Fruit fly (Drosophila melanogaster): ENCODE data around the gene Elo68beta.

The Elo68beta gene

dm6 chr3L:11093046-11093520 lies 8.4 kb downstream of the Elo68beta start, which contains the start of gene JIL-1 (continued):
- TF ChIP-seq Hand (GFP tag; optimal IDR thresholded peaks at IDR 0.05) (no peak), HLH54F (GFP tag; optimal IDR thresholded peaks at IDR 0.05) (peak; percentile 69), seq (GFP tag; IDR thresholded peaks at IDR 0.05) (no peak), CG2129 (GFP tag; IDR thresholded peaks at IDR 0.05; ENCODE audit: partially characterized antibody) (peak; percentile 78), Side (GFP tag; optimal IDR thresholded peaks at IDR 0.05) (no peak), disco-r (GFP tag; optimal IDR thresholded peaks at IDR 0.05) (no peak), CG13123 (GFP tag; optimal IDR thresholded peaks at IDR 0.05) (peak; percentile 39), dpn (GFP tag; optimal IDR thresholded peaks at IDR 0.05) (peak; percentile 58 to 60), CG10959 (GFP tag; IDR thresholded peaks at IDR 0.05) (peak; percentile 56), D (optimal IDR thresholded peaks at IDR 0.05) (no peak), D (GFP tag; optimal IDR thresholded peaks at IDR 0.05) (peak; percentile 1), eve (GFP tag; optimal IDR thresholded peaks at IDR 0.05) (peak in 1 of 2 experiments; percentile 46), CG12155 (GFP tag; optimal IDR thresholded peaks at IDR 0.05) (peak; percentile 68), D19A (tag; optimal IDR thresholded peaks at IDR 0.05) (no peak), chn (GFP tag; optimal IDR thresholded peaks at IDR 0.05) (peak; percentile 50), CG6654 (GFP tag; optimal IDR thresholded peaks at IDR 0.05) (no peak), ind (GFP tag; optimal IDR thresholded peaks at IDR 0.05) (peak; percentile 64), Oli (tag; optimal IDR thresholded peaks at IDR 0.05) (peak; percentile 35), CG16815 (GFP tag; optimal IDR thresholded peaks at IDR 0.05) (peak; percentile 57), bsh (GFP tag; optimal IDR thresholded peaks at IDR 0.05) (peak in 1 of 2 experiments; percentile 31), btn (GFP tag; optimal IDR thresholded peaks at IDR 0.05) (no peak), Elba2 (GFP tag; optimal IDR thresholded peaks at IDR 0.05) (peak; percentile 40), CG16813 (GFP tag; IDR thresholded peaks at IDR 0.05; ENCODE audit: partially characterized antibody) (peak; percentile 89), CG11085 (GFP tag; IDR thresholded peaks at IDR 0.05) (peak; percentile 76), CG4707 (GFP tag; optimal IDR thresholded peaks at IDR 0.05) (peak; percentile 25), Max (GFP tag; optimal IDR thresholded peaks at IDR 0.05) (peak; percentile 67), CG4730 (GFP tag; IDR thresholded peaks at IDR 0.05) (peak; percentile 50), CG4854 (GFP tag; optimal IDR thresholded peaks at IDR 0.05) (peak; percentile 48), CG17361 (GFP tag; IDR thresholded peaks at IDR 0.05) (peak; percentile 61), CG3847 (GFP tag; IDR thresholded peaks at IDR 0.05) (peak; percentile 96), crp (GFP tag; optimal IDR thresholded peaks at IDR 0.05) (peak in 1 of 2 experiments; percentile 64), CG5180 (GFP tag; optimal IDR thresholded peaks at IDR 0.05) (no peak), CG31388 (GFP tag; optimal IDR thresholded peaks at IDR 0.05) (no peak), maf-S (GFP tag; optimal IDR thresholded peaks at IDR 0.05) (no peak), sd (tag; optimal IDR thresholded peaks at IDR 0.05) (no peak), pho (GFP tag; optimal IDR thresholded peaks at IDR 0.05) (peak; percentile 55), sens (GFP tag) (peak; percentile 84), chif (GFP tag; optimal IDR thresholded peaks at IDR 0.05) (peak; percentile 2 to 20), CG6813 (GFP tag; optimal IDR thresholded peaks at IDR 0.05) (no peak), amos (GFP tag; IDR thresholded peaks at IDR 0.05; ENCODE audit: partially characterized antibody) (peak; percentile 92), Atf3 (GFP tag; optimal IDR thresholded peaks at IDR 0.05) (no peak), kni (GFP tag; optimal IDR thresholded peaks at IDR 0.05) (no peak), Dbx (GFP tag; IDR thresholded peaks at IDR 0.05) (peak; percentile 93), rib (GFP tag; IDR thresholded peaks at IDR 0.05) (peak; percentile 50), CG3281 (GFP tag; optimal IDR thresholded peaks at IDR 0.05) (peak; percentile 39)
